Worm (Caenorhabditis elegans): ENCODE data around the gene snu-66.

ce11 chrV:7524447-7524846 is 51.0 kb downstream of the snu-66 start, which contains the start of gene C54F6.20:
- no peak for TF ChIP-seq W03F9.2 (tag; optimal IDR thresholded peaks at IDR 0.05)
- no peak for TF ChIP-seq dao-5 (tag; optimal IDR thresholded peaks at IDR 0.05)

All from whole organism, L4/young adult.